Worm (Caenorhabditis elegans): Measurements from ENCODE around the gene fbf-1.

fbf-1 gene

DNA sequence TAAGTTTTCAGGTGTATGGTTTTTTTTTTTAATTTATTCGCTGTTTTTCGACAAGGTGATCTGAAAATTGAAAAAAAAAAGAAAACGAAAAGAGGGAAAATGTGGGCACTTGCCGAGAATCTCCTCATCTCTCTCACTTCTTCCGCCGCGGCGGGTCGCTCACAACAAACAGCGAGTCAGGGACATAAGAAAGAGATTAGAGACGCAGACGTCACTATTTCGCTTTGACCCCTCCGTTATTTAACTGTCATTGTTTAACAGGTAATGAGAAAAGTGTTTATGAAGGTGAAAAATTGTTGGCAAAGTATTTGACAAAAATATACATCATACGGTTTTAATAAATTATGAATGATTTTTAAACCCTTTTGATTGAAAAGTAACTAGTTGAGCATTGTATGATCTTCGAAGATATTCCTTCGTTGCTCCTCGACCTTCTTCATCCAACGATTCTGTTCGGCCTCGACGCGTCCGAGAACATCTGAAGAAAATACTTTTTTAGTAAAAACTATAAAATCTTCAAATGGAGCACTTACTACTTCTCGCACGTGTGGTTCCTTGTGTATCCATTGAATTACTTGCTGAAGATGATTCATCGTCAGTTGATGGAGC is 34.5 kb downstream of the fbf-1 start:
- no peak for TF ChIP-seq unc-130 (GFP tag; optimal IDR thresholded peaks at IDR 0.05)
- TF ChIP-seq pbrm-1 (GFP tag; IDR thresholded peaks at IDR 0.05): no peak
- TF ChIP-seq ztf-18 (tag; optimal IDR thresholded peaks at IDR 0.05): peak; percentile 60
- peak; percentile 36; the same call in 1 of the 2 replicates for TF ChIP-seq madf-6 (GFP tag; IDR thresholded peaks at IDR 0.05)

DNA sequence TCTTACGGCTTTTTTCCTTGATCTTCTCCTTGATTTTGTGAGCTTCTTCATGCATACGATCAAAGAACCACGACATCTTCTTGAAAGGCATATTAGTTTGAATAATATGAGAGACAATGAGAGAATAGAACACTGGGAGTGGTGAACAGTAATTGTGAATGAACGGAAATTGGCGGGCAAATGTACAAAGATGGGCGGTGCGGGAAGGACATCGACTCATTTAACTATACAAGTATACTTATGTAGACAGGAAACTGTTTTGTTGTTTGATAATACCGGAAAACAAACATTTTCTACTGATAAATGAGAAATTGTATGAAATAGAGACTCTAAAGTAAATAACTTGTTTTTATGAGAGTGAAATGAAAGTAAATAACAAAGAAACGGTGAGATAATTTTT is 35.6 kb downstream of the fbf-1 start, which contains the start of gene R12C12.5:
TSS of gene R12C12.5 (minus strand) at position 101 of the 400 bp plus-strand sequence.
- TF ChIP-seq Y79H2A.3 (GFP tag; conservative IDR thresholded peaks at IDR 0.05) (no peak), madf-8 (GFP tag; conservative IDR thresholded peaks at IDR 0.05) (0 out of 2 replicates have a peak, but pooled peaks have one; percentile 27), gei-17 (GFP tag; optimal IDR thresholded peaks at IDR 0.05) (no peak), efl-1 (GFP tag; optimal IDR thresholded peaks at IDR 0.05) (peak; percentile 37)

DNA sequence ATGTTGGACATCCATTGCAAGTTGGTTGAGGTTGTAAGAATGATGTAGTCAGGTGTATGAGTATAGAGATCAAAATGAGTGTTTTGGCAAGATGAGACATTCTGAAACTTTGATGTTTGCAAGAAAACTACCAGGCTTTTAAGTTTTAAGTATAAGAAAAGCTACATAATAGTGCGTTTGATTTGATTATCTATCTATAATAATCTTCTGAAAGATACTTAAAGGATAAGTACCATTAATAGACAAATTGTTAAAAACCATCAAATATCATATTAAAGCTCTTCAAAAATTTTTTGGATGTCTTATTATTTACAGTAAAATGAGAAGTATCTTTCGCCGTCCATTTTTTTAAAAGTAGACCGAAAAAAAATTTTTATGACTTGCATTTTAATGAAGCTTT is 37.5 kb downstream of the fbf-1 start, which contains the start of gene R12C12.10:
TSS of gene R12C12.10 (minus strand) at position 101 of the 400 bp plus-strand sequence.
- TF ChIP-seq madf-3 (GFP tag; IDR thresholded peaks at IDR 0.05) (no peak), aptf-2 (GFP tag; conservative IDR thresholded peaks at IDR 0.05) (no peak), lir-1 (GFP tag; conservative IDR thresholded peaks at IDR 0.05) (no peak), F23B12.7 (tag; optimal IDR thresholded peaks at IDR 0.05; ENCODE audit: insufficient read depth) (no peak), let-526 (GFP tag; IDR thresholded peaks at IDR 0.05) (no peak), Y53F4B.3 (GFP tag; IDR thresholded peaks at IDR 0.05) (no peak), rpc-1 (optimal IDR thresholded peaks at IDR 0.05) (no peak), rpc-1 (tag; optimal IDR thresholded peaks at IDR 0.05) (no peak), ccch-3 (GFP tag; optimal IDR thresholded peaks at IDR 0.05) (no peak), tbp1 (GFP tag; optimal IDR thresholded peaks at IDR 0.05) (no peak)

DNA sequence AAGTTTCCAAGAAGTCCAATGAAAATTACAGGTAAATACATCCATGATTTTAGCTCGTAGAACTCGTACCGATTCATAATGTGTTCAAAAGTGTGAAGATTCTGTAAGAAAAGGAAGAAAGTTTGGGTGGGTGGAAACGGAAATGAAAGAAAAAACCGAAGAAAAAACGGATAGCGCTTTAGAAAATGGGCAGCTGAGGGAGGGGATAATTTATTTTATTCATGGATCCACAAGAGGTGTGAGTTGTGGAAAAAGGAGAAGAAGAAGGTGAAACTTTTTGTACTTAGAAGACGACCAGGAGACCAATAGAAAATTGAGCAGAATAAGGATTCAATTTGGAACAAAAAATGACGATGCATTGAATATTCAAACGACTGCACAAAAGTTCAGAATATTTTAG is 49.5 kb downstream of the fbf-1 start, which contains the start of gene frpr-16:
TSS of gene frpr-16 (minus strand) at position 101 of the 400 bp plus-strand sequence.
- TF ChIP-seq let-607 (tag; optimal IDR thresholded peaks at IDR 0.05) (no peak), C06A6.2 (GFP tag; conservative IDR thresholded peaks at IDR 0.05) (no peak), him-1 (tag; optimal IDR thresholded peaks at IDR 0.05) (no peak), xnd-1 (tag; optimal IDR thresholded peaks at IDR 0.05) (no peak), cebp-2 (GFP tag; IDR thresholded peaks at IDR 0.05) (no peak), F10E7.11 (tag; optimal IDR thresholded peaks at IDR 0.05) (no peak), rpc-1 (optimal IDR thresholded peaks at IDR 0.05) (no peak), rpc-1 (tag; optimal IDR thresholded peaks at IDR 0.05) (no peak), somi-1 (GFP tag; optimal IDR thresholded peaks at IDR 0.05) (no peak), dpff-1 (tag; optimal IDR thresholded peaks at IDR 0.05) (no peak), rec-8 (tag; optimal IDR thresholded peaks at IDR 0.05) (no peak), hrde-1 (tag; optimal IDR thresholded peaks at IDR 0.05; ENCODE audit: borderline replicate concordance) (no peak), F22D6.2 (tag; optimal IDR thresholded peaks at IDR 0.05) (no peak), let-526 (GFP tag; IDR thresholded peaks at IDR 0.05) (no peak)

DNA sequence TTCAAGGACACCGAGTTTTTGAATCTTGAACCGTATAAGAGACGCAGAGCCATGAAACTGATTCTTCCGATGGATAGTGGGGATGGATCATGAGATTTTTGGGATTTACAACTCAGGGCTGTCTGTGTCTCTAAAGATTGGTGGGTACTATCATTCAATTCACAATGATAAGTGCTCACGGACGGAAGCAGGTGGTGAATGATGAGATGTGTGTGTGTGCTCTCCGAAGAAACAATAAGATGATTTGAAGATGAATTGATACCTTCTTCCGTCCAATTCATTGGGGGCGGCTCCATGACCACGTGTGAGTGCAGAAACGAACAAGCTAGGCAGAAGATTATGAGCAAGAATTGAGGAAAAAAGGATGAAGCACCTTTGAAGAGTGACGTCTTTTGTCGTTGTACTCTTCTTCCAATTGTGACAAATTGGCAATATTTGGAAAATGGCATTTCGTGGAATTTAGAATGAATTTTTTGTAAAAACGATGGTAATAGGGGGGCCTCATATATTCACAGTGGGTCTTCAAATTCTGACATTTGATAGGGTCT is 52.0 kb downstream of the fbf-1 start:
- no peak for TF ChIP-seq aptf-3 (GFP tag; IDR thresholded peaks at IDR 0.05)
- no peak for TF ChIP-seq somi-1 (GFP tag; optimal IDR thresholded peaks at IDR 0.05)
- TF ChIP-seq ztf-6 (GFP tag; IDR thresholded peaks at IDR 0.05): no peak
- TF ChIP-seq sea-2 (GFP tag; IDR thresholded peaks at IDR 0.05): no peak
- no peak for TF ChIP-seq nhr-90 (tag; optimal IDR thresholded peaks at IDR 0.05)
- no peak for TF ChIP-seq lsl-1 (GFP tag; optimal IDR thresholded peaks at IDR 0.05)
- no peak for TF ChIP-seq pbrm-1 (GFP tag; IDR thresholded peaks at IDR 0.05)
- no peak for TF ChIP-seq K12H6.12 (tag; optimal IDR thresholded peaks at IDR 0.05)
- no peak for TF ChIP-seq lir-1 (GFP tag; conservative IDR thresholded peaks at IDR 0.05)
- no peak for TF ChIP-seq F23B12.7 (tag; optimal IDR thresholded peaks at IDR 0.05; ENCODE audit: insufficient read depth)
- no peak for TF ChIP-seq snpc-3.4 (tag; optimal IDR thresholded peaks at IDR 0.05)

Data from whole organism, young adult.